Fruit fly (Drosophila melanogaster): Measurements from ENCODE around the gene Npl4.

The Npl4 gene

dm6 chr3R:25647577-25648257 is 23.3 kb upstream of the Npl4 start (continued):
- TF ChIP-seq CG1832 (GFP tag; optimal IDR thresholded peaks at IDR 0.05) (peak; percentile 65), aop (GFP tag; IDR thresholded peaks at IDR 0.05) (no peak), row (GFP tag; IDR thresholded peaks at IDR 0.05) (peak; percentile 31; the same call in 1 of the 3 replicates), Side (GFP tag; optimal IDR thresholded peaks at IDR 0.05) (peak; percentile 41), pan (optimal IDR thresholded peaks at IDR 0.05) (no peak), pan (GFP tag; optimal IDR thresholded peaks at IDR 0.05 in 1 of 2, IDR thresholded peaks at IDR 0.05 in 1 of 2) (no peak), CG11723 (GFP tag; optimal IDR thresholded peaks at IDR 0.05) (no peak), CG2116 (GFP tag; optimal IDR thresholded peaks at IDR 0.05) (peak; percentile 58), lab (GFP tag; optimal IDR thresholded peaks at IDR 0.05) (no peak), MBD-R2 (GFP tag; IDR thresholded peaks at IDR 0.05) (peak; percentile 44; the same call in 1 of the 2 replicates), CG11696 (GFP tag; IDR thresholded peaks at IDR 0.05) (peak; percentile 94), Abd-B (GFP tag; optimal IDR thresholded peaks at IDR 0.05) (peak; percentile 28), lola (GFP tag; optimal IDR thresholded peaks at IDR 0.05) (no peak), Ets97D (GFP tag; optimal IDR thresholded peaks at IDR 0.05) (peak; percentile 85), grau (tag; optimal IDR thresholded peaks at IDR 0.05) (peak; percentile 25), sr (GFP tag; IDR thresholded peaks at IDR 0.05) (peak; percentile 97), bcd (GFP tag; optimal IDR thresholded peaks at IDR 0.05) (peak; percentile 90), stwl (tag; optimal IDR thresholded peaks at IDR 0.05) (peak; percentile 86), ewg (GFP tag; optimal IDR thresholded peaks at IDR 0.05) (peak; percentile 70), CG17359 (tag; optimal IDR thresholded peaks at IDR 0.05) (peak; percentile 19), zen (tag; optimal IDR thresholded peaks at IDR 0.05) (peak; percentile 63), CG12659 (GFP tag; optimal IDR thresholded peaks at IDR 0.05) (peak; percentile 30), unc-4 (GFP tag; IDR thresholded peaks at IDR 0.05; ENCODE audit: partially characterized antibody) (peak; percentile 25; the same call in 1 of the 2 replicates), fd64A (GFP tag; optimal IDR thresholded peaks at IDR 0.05) (peak; percentile 69), ATbp (GFP tag; optimal IDR thresholded peaks at IDR 0.05) (peak; percentile 37), pros (GFP tag; optimal IDR thresholded peaks at IDR 0.05) (peak; percentile 7), Vsx1 (GFP tag; optimal IDR thresholded peaks at IDR 0.05) (no peak), fd3F (GFP tag; optimal IDR thresholded peaks at IDR 0.05) (no peak), HmgD (GFP tag; optimal IDR thresholded peaks at IDR 0.05) (peak; percentile 51), sug (tag; optimal IDR thresholded peaks at IDR 0.05) (peak; percentile 2), Oli (tag; optimal IDR thresholded peaks at IDR 0.05) (no peak), phol (tag; optimal IDR thresholded peaks at IDR 0.05) (peak; percentile 17), gce (GFP tag; IDR thresholded peaks at IDR 0.05) (peak; percentile 16; the same call in 1 of the 3 replicates), inv (GFP tag; IDR thresholded peaks at IDR 0.05; ENCODE audit: partially characterized antibody) (peak; percentile 38; the same call in 1 of the 2 replicates), gfzf (GFP tag; optimal IDR thresholded peaks at IDR 0.05) (peak; percentile 7), lbe (GFP tag; optimal IDR thresholded peaks at IDR 0.05) (no peak), amos (GFP tag; IDR thresholded peaks at IDR 0.05; ENCODE audit: partially characterized antibody) (peak; percentile 68), Doc3 (GFP tag; IDR thresholded peaks at IDR 0.05; ENCODE audit: partially characterized antibody) (peak; percentile 52; the same call in 2 of the 3 replicates), CkIIα-i1 (GFP tag; IDR thresholded peaks at IDR 0.05) (no peak), CG1792 (GFP tag; optimal IDR thresholded peaks at IDR 0.05) (no peak), Mad (GFP tag; optimal IDR thresholded peaks at IDR 0.05) (no peak), cas (GFP tag; IDR thresholded peaks at IDR 0.05) (no peak), abd-A (tag; optimal IDR thresholded peaks at IDR 0.05) (peak; percentile 73), klu (GFP tag; IDR thresholded peaks at IDR 0.05) (peak; percentile 70; the same call in 1 of the 2 replicates), CG13287 (GFP tag; IDR thresholded peaks at IDR 0.05; ENCODE audit: partially characterized antibody) (peak; percentile 67), chinmo (GFP tag; IDR thresholded peaks at IDR 0.05; ENCODE audit: partially characterized antibody) (peak; percentile 99), MESR4 (GFP tag; optimal IDR thresholded peaks at IDR 0.05) (peak; percentile 23), CG12236 (GFP tag; optimal IDR thresholded peaks at IDR 0.05) (no peak)
